Worm (Caenorhabditis elegans): ENCODE measurements around the gene F59D12.3.

ce11 chrX:15642638-15643037, 8.1 kb downstream of the F59D12.3 start, which contains the start of gene H08J19.1:
- TF ChIP-seq ztf-23 (GFP tag; IDR thresholded peaks at IDR 0.05), result no peak
- no peak for TF ChIP-seq tab-1 (GFP tag; IDR thresholded peaks at IDR 0.05)
- no peak for TF ChIP-seq ref-1 (GFP tag; conservative IDR thresholded peaks at IDR 0.05)
- TF ChIP-seq flt-1 (GFP tag; IDR thresholded peaks at IDR 0.05), result no peak
- TF ChIP-seq T22C8.4 (GFP tag; IDR thresholded peaks at IDR 0.05), result no peak
- TF ChIP-seq ztf-29 (GFP tag; IDR thresholded peaks at IDR 0.05), result no peak

All from whole organism, midembryonic.